Fruit fly (Drosophila melanogaster): ENCODE data around the gene app.

Gene app

DNA sequence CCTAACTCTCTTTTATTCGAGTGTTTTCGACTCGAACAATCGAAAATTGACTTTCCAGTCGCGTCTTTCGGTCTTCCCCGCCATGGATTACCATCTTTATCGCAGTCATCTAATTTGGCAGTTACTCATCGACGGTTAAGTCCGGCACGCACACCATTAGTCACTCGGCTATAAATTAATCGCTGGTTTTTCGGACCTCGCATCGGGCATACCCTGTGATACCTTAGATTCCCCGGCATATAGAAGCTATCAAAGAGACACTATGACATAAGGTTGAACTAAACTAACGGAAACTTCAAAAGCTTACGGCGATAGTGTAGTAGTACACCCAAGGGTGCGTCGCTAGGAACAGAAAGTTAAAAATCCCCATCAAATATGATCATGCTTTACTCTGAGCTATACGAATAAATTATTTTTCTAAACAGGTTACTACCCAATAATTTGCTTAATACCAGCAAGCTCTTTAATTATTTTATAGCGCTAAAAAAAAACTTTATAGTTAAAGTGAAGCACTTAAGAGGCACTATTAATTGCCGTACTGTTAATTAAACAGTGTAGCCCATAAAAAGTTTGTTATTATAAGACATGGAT, 87.7 kb downstream of the app start (continued):
- TF ChIP-seq Opbp (GFP tag; IDR thresholded peaks at IDR 0.05; ENCODE audit: partially characterized antibody) (no peak), gem (tag; optimal IDR thresholded peaks at IDR 0.05) (peak; percentile 2), CG12071 (GFP tag; optimal IDR thresholded peaks at IDR 0.05) (no peak), Bgb (GFP tag; IDR thresholded peaks at IDR 0.05; ENCODE audit: partially characterized antibody) (no peak), CG15514 (GFP tag; optimal IDR thresholded peaks at IDR 0.05) (no peak), gro (GFP tag; optimal IDR thresholded peaks at IDR 0.05) (peak; percentile 48), sens (GFP tag) (peak; percentile 60), CG2116 (GFP tag; optimal IDR thresholded peaks at IDR 0.05) (no peak), fu2 (GFP tag; optimal IDR thresholded peaks at IDR 0.05) (no peak), CkIIα-i1 (GFP tag; IDR thresholded peaks at IDR 0.05) (no peak), cato (GFP tag; optimal IDR thresholded peaks at IDR 0.05; ENCODE audit: borderline replicate concordance) (no peak), ci (GFP tag; IDR thresholded peaks at IDR 0.05) (peak; percentile 43; the same call in 1 of the 3 replicates), bsh (GFP tag; optimal IDR thresholded peaks at IDR 0.05) (no peak), lab (GFP tag; optimal IDR thresholded peaks at IDR 0.05) (no peak), aop (GFP tag; IDR thresholded peaks at IDR 0.05) (no peak), CG7839 (tag; optimal IDR thresholded peaks at IDR 0.05) (peak; percentile 3), CG12769 (tag; optimal IDR thresholded peaks at IDR 0.05) (peak; percentile 52), Rfx (GFP tag; IDR thresholded peaks at IDR 0.05) (peak; percentile 67), ranshi (GFP tag; IDR thresholded peaks at IDR 0.05) (no peak), CG17359 (tag; optimal IDR thresholded peaks at IDR 0.05) (no peak), sd (tag; optimal IDR thresholded peaks at IDR 0.05) (peak; percentile 33), CrebB (tag; optimal IDR thresholded peaks at IDR 0.05) (no peak), CG30020 (tag; optimal IDR thresholded peaks at IDR 0.05) (no peak), CG11696 (GFP tag; IDR thresholded peaks at IDR 0.05) (peak; percentile 80), grn (GFP tag; optimal IDR thresholded peaks at IDR 0.05) (peak; percentile 34), Tbp (GFP tag; optimal IDR thresholded peaks at IDR 0.05) (no peak), cg (GFP tag; optimal IDR thresholded peaks at IDR 0.05) (no peak), CG3281 (GFP tag; optimal IDR thresholded peaks at IDR 0.05) (peak; percentile 46), lbe (GFP tag; optimal IDR thresholded peaks at IDR 0.05) (no peak), CG17568 (GFP tag; optimal IDR thresholded peaks at IDR 0.05) (no peak), CG13424 (tag; optimal IDR thresholded peaks at IDR 0.05) (no peak), sug (tag; optimal IDR thresholded peaks at IDR 0.05) (peak; percentile 23), CG2889 (GFP tag; IDR thresholded peaks at IDR 0.05) (no peak), CG17361 (GFP tag; IDR thresholded peaks at IDR 0.05) (peak; percentile 36; the same call in 2 of the 3 replicates), Poxn (GFP tag; IDR thresholded peaks at IDR 0.05) (no peak), ftz-f1 (GFP tag; optimal IDR thresholded peaks at IDR 0.05) (no peak), Ravus (GFP tag; IDR thresholded peaks at IDR 0.05) (no peak), esg (GFP tag; conservative IDR thresholded peaks at IDR 0.05) (0 out of 2 replicates have a peak, but pooled peaks have one; percentile 13), CG17612 (GFP tag; IDR thresholded peaks at IDR 0.05) (no peak), tgo (GFP tag; IDR thresholded peaks at IDR 0.05) (no peak), NK7.1 (GFP tag; optimal IDR thresholded peaks at IDR 0.05) (no peak), Xbp1 (GFP tag; optimal IDR thresholded peaks at IDR 0.05) (no peak), corto (GFP tag; optimal IDR thresholded peaks at IDR 0.05) (no peak), tup (GFP tag; optimal IDR thresholded peaks at IDR 0.05) (no peak), CG13296 (GFP tag; optimal IDR thresholded peaks at IDR 0.05) (no peak), HmgD (GFP tag; optimal IDR thresholded peaks at IDR 0.05) (no peak), NFAT (GFP tag; IDR thresholded peaks at IDR 0.05) (peak; percentile 41; the same call in 1 of the 2 replicates), Dfd (GFP tag; optimal IDR thresholded peaks at IDR 0.05) (no peak), Dek (tag; optimal IDR thresholded peaks at IDR 0.05) (no peak), CG1529 (GFP tag; optimal IDR thresholded peaks at IDR 0.05) (no peak), Dad (GFP tag; optimal IDR thresholded peaks at IDR 0.05) (no peak)

All from whole organism, embryonic.